Worm (Caenorhabditis elegans) whole organism, L4 larva: Measurements from ENCODE around the gene Y17G7B.18.

Source experiments
- gei-8 ChIP-seq: fragments of 200-800 bp; sonication (Bioruptor generic); optimal IDR thresholded peaks from 2 replicates; lab custom pipeline; 2018; ENCODE audit warnings: mild to moderate bottlenecking, missing genetic modification characterization, missing compliant biosample characterization
- hlh-30 ChIP-seq: sonication (generic microtip); optimal IDR thresholded peaks from 2 replicates; lab custom pipeline; 2017; ENCODE audit warnings: antibody characterized with exemption, mild to moderate bottlenecking, missing genetic modification characterization, missing compliant biosample characterization; ENCODE audit not compliant: insufficient read depth
- lin-39 ChIP-seq: fragments of 150-350 bp; optimal IDR thresholded peaks from 2 replicates; lab custom pipeline; 2014; ENCODE audit warnings: missing biosample characterization, missing genetic modification reagents, missing genetic modification characterization
- set-16 ChIP-seq: fragments of 200-800 bp; sonication (Bioruptor generic); IDR thresholded peaks from 2 replicates; pipeline ENCODE4 v1.3.6; 2022; ENCODE audit warnings: missing genetic modification reagents, missing genetic modification characterization, missing compliant biosample characterization
- snpc-4 ChIP-seq: fragments of 150-350 bp; optimal IDR thresholded peaks from 2 replicates; lab custom pipeline; 2014; ENCODE audit warnings: missing biosample characterization, missing genetic modification characterization
- unc-130 ChIP-seq: sonication (generic microtip); optimal IDR thresholded peaks from 2 replicates; lab custom pipeline; 2016; ENCODE audit warnings: missing genetic modification reagents, missing genetic modification characterization, missing compliant biosample characterization

- TF ChIP-seq lin-39 (tag; lab: Kevin White, UChicago) (no peak), unc-130 (GFP tag; lab: Kevin White, UChicago) (no peak), hlh-30 (no peak), set-16 (GFP tag; lab: Robert Waterston, UW) (no peak), snpc-4 (tag; lab: Kevin White, UChicago) (no peak), gei-8 (GFP tag; lab: Kevin White, UChicago) (no peak)
Measured at ce11 chrII:12063076-12063475, 44.6 kb downstream of the Y17G7B.18 start.
